Worm (Caenorhabditis elegans): ENCODE results near the gene fbxa-170.

- no peak for TF ChIP-seq cog-1 (tag; optimal IDR thresholded peaks at IDR 0.05)
- no peak for TF ChIP-seq med-1 (GFP tag; optimal IDR thresholded peaks at IDR 0.05; ENCODE audit: insufficient read depth)
- TF ChIP-seq T22C8.4 (GFP tag; IDR thresholded peaks at IDR 0.05), result no peak
Measured at ce11 chrX:1712538-1712937, 34.6 kb upstream of the fbxa-170 start, which contains the start of gene fbxa-52.

Data from whole organism, midembryonic.